Fruit fly (Drosophila melanogaster) whole organism, embryonic: ENCODE data around the gene CkIIbeta.

Experiments used
- Asciz ChIP-seq: fragments of 200-800 bp; sonication (Bioruptor generic); optimal IDR thresholded peaks from 2 replicates; lab custom pipeline; 2017; ENCODE audit warnings: missing biosample characterization, mild to moderate bottlenecking, missing genetic modification characterization, missing genetic modification reagents
- BEAF-32 ChIP-seq: fragments of 200-800 bp; sonication (Bioruptor generic); optimal IDR thresholded peaks from 3 replicates; lab custom pipeline; 2017; ENCODE audit warnings: missing biosample characterization, missing genetic modification characterization, mild to moderate bottlenecking, moderate library complexity, missing genetic modification reagents
- CG10959 ChIP-seq: fragments of 200-800 bp; sonication (Bioruptor generic); IDR thresholded peaks from 2 replicates; pipeline ENCODE4 v1.3.6; 2022; ENCODE audit warnings: missing biosample characterization, missing genetic modification characterization
- CG11560 ChIP-seq: fragments of 200-800 bp; sonication (Bioruptor generic); IDR thresholded peaks from 3 replicates; pipeline ENCODE4 v1.3.6; 2022; ENCODE audit warnings: missing biosample characterization, missing genetic modification characterization
- CG11695 ChIP-seq: fragments of 200-800 bp; sonication (Bioruptor generic); IDR thresholded peaks from 3 replicates; pipeline ENCODE4 v1.3.6; 2022; ENCODE audit warnings: missing biosample characterization, missing genetic modification characterization
- CG11723 ChIP-seq: fragments of 200-800 bp; sonication (Bioruptor generic); optimal IDR thresholded peaks from 2 replicates; lab custom pipeline; 2017; ENCODE audit warnings: missing biosample characterization, mild to moderate bottlenecking, missing genetic modification characterization
- CG12769 ChIP-seq: fragments of 200-800 bp; sonication (Bioruptor generic); optimal IDR thresholded peaks from 2 replicates; lab custom pipeline; 2019; ENCODE audit warnings: missing biosample characterization, mild to moderate bottlenecking, missing genetic modification characterization, moderate library complexity
- CG14667 ChIP-seq: fragments of 200-800 bp; sonication (Bioruptor generic); IDR thresholded peaks from 2 replicates; pipeline ENCODE4 v1.3.6; 2022; ENCODE audit warnings: missing biosample characterization, missing genetic modification characterization
- CG2129 ChIP-seq: fragments of 200-800 bp; sonication (Bioruptor generic); IDR thresholded peaks from 2 replicates; pipeline ENCODE4 v1.3.6; 2022; ENCODE audit warnings: missing biosample characterization, missing genetic modification characterization; ENCODE audit not compliant: partially characterized antibody
- CG4404 ChIP-seq: fragments of 200-800 bp; sonication (Bioruptor generic); IDR thresholded peaks from 2 replicates; pipeline ENCODE4 v1.3.6; 2022; ENCODE audit warnings: missing biosample characterization, missing genetic modification characterization
- CG4707 ChIP-seq: fragments of 200-800 bp; sonication (Bioruptor generic); optimal IDR thresholded peaks from 2 replicates; lab custom pipeline; 2018; ENCODE audit warnings: missing biosample characterization, mild to moderate bottlenecking, missing genetic modification characterization, moderate library complexity
- CG4820 ChIP-seq: fragments of 200-800 bp; sonication (Bioruptor generic); optimal IDR thresholded peaks from 3 replicates; lab custom pipeline; 2016; ENCODE audit warnings: missing biosample characterization, missing genetic modification characterization
- CG7987 ChIP-seq: fragments of 200-800 bp; sonication (Bioruptor generic); optimal IDR thresholded peaks from 2 replicates; lab custom pipeline; 2018; ENCODE audit warnings: missing biosample characterization, mild to moderate bottlenecking, missing genetic modification characterization, moderate library complexity
- CG8944 ChIP-seq: fragments of 200-800 bp; sonication (Bioruptor generic); optimal IDR thresholded peaks from 3 replicates; lab custom pipeline; 2016; ENCODE audit warnings: missing biosample characterization, missing genetic modification characterization
- CG9932 ChIP-seq: fragments of 200-800 bp; sonication (Bioruptor generic); IDR thresholded peaks from 2 replicates; pipeline ENCODE4 v1.3.6; 2022; ENCODE audit warnings: missing biosample characterization, missing genetic modification characterization
- D ChIP-seq, 2 experiments: fragments of 200-800 bp in 1 of 2; fragments of >200 bp in 1 of 2; sonication (Bioruptor generic) in 1 of 2; optimal IDR thresholded peaks; 2 replicates in 1 of 2; 3 replicates in 1 of 2; lab custom pipeline; 2017; ENCODE audit warnings: mild to moderate bottlenecking in 1 of 2, missing biosample characterization in 1 of 2, missing genetic modification characterization in 1 of 2, missing genetic modification reagents in 1 of 2
- D19B ChIP-seq: fragments of 200-800 bp; sonication (Bioruptor generic); optimal IDR thresholded peaks from 2 replicates; lab custom pipeline; 2017; ENCODE audit warnings: missing biosample characterization, mild to moderate bottlenecking, missing genetic modification characterization
- Dref ChIP-seq: fragments of 200-800 bp; sonication (Bioruptor generic); IDR thresholded peaks from 2 replicates; pipeline ENCODE4 v1.3.6; 2022; ENCODE audit warnings: missing biosample characterization, missing genetic modification characterization
- Fer3 ChIP-seq: fragments of 200-800 bp; sonication (Bioruptor generic); optimal IDR thresholded peaks from 2 replicates; lab custom pipeline; 2018; ENCODE audit warnings: missing biosample characterization, mild to moderate bottlenecking, missing genetic modification characterization, moderate library complexity
- H2.0 ChIP-seq: fragments of 200-800 bp; sonication (Bioruptor generic); IDR thresholded peaks from 2 replicates; pipeline ENCODE4 v1.3.6; 2022; ENCODE audit warnings: missing biosample characterization, missing genetic modification characterization
- HLH4C ChIP-seq: fragments of 200-800 bp; sonication (Bioruptor generic); IDR thresholded peaks from 3 replicates; pipeline ENCODE4 v1.3.6; 2022; ENCODE audit warnings: missing biosample characterization, missing genetic modification characterization; ENCODE audit not compliant: partially characterized antibody
- HLHmδ ChIP-seq: fragments of 200-800 bp; sonication (Bioruptor generic); optimal IDR thresholded peaks from 2 replicates; lab custom pipeline; 2018; ENCODE audit warnings: missing biosample characterization, mild to moderate bottlenecking, missing genetic modification characterization, moderate library complexity
- Hr51 ChIP-seq, 2 experiments: fragments of 200-800 bp; sonication (Bioruptor generic); optimal IDR thresholded peaks; 2 replicates in 1 of 2; 3 replicates in 1 of 2; lab custom pipeline; 2016 to 2018; ENCODE audit warnings: missing biosample characterization in 2 of 2, missing genetic modification characterization in 2 of 2, mild to moderate bottlenecking in 1 of 2, moderate library complexity in 1 of 2
- MTF-1 ChIP-seq: fragments of 200-800 bp; sonication (Bioruptor generic); optimal IDR thresholded peaks from 2 replicates; lab custom pipeline; 2018; ENCODE audit warnings: missing biosample characterization, mild to moderate bottlenecking, missing genetic modification characterization, borderline replicate concordance
- Pdp1 ChIP-seq, 2 experiments: fragments of 200-800 bp; sonication (Bioruptor generic); optimal IDR thresholded peaks; 3 replicates each; lab custom pipeline; 2016; ENCODE audit warnings: missing biosample characterization in 2 of 2, missing genetic modification characterization in 2 of 2, mild to moderate bottlenecking in 1 of 2, moderate library complexity in 1 of 2
- Rfx ChIP-seq: fragments of 200-800 bp; sonication (Bioruptor generic); IDR thresholded peaks from 2 replicates; pipeline ENCODE4 v1.3.6; 2022; ENCODE audit warnings: missing biosample characterization, missing genetic modification characterization
- Trl ChIP-seq, 3 experiments: fragments of >200 bp in 2 of 3; fragments of 200-800 bp in 1 of 3; sonication (Bioruptor generic) in 1 of 3; optimal IDR thresholded peaks; 2 replicates in 1 of 3; 3 replicates in 2 of 3; lab custom pipeline; 2016 to 2017; ENCODE audit warnings: missing biosample characterization in 1 of 3, missing genetic modification characterization in 1 of 3
- bigmax ChIP-seq: fragments of 200-800 bp; sonication (Bioruptor generic); optimal IDR thresholded peaks from 2 replicates; lab custom pipeline; 2018; ENCODE audit warnings: missing biosample characterization, mild to moderate bottlenecking, missing genetic modification characterization
- dan ChIP-seq: fragments of 200-800 bp; sonication (Bioruptor generic); IDR thresholded peaks from 2 replicates; pipeline ENCODE4 v1.3.6; 2022; ENCODE audit warnings: missing biosample characterization, missing genetic modification characterization
- emc ChIP-seq: fragments of 200-800 bp; sonication (Bioruptor generic); optimal IDR thresholded peaks from 2 replicates; lab custom pipeline; 2016; ENCODE audit warnings: missing biosample characterization, missing genetic modification characterization
- fd3F ChIP-seq: fragments of 200-800 bp; sonication (Bioruptor generic); optimal IDR thresholded peaks from 2 replicates; lab custom pipeline; 2018; ENCODE audit warnings: missing biosample characterization, mild to moderate bottlenecking, missing genetic modification characterization, moderate library complexity
- gsb-n ChIP-seq: fragments of 200-800 bp; sonication (Bioruptor generic); optimal IDR thresholded peaks from 3 replicates; lab custom pipeline; 2018; ENCODE audit warnings: missing biosample characterization, mild to moderate bottlenecking, missing genetic modification characterization
- jing ChIP-seq: fragments of 200-800 bp; sonication (Bioruptor generic); optimal IDR thresholded peaks from 2 replicates; lab custom pipeline; 2018; ENCODE audit warnings: missing biosample characterization, mild to moderate bottlenecking, missing genetic modification characterization
- kay ChIP-seq: fragments of 200-800 bp; sonication (Bioruptor generic); optimal IDR thresholded peaks from 2 replicates; lab custom pipeline; 2016; ENCODE audit warnings: missing biosample characterization, missing genetic modification characterization
- nom ChIP-seq: fragments of 200-800 bp; sonication (Bioruptor generic); optimal IDR thresholded peaks from 2 replicates; lab custom pipeline; 2017; ENCODE audit warnings: missing biosample characterization, missing genetic modification characterization, mild to moderate bottlenecking, moderate library complexity, missing genetic modification reagents
- org-1 ChIP-seq: fragments of 200-800 bp; sonication (Bioruptor generic); optimal IDR thresholded peaks from 2 replicates; lab custom pipeline; 2017; ENCODE audit warnings: missing biosample characterization, missing genetic modification characterization
- pzg ChIP-seq: fragments of 200-800 bp; sonication (Bioruptor generic); optimal IDR thresholded peaks from 3 replicates; lab custom pipeline; 2018; ENCODE audit warnings: missing biosample characterization, mild to moderate bottlenecking, missing genetic modification characterization, moderate library complexity
- rib ChIP-seq: fragments of 200-800 bp; sonication (Bioruptor generic); IDR thresholded peaks from 2 replicates; pipeline ENCODE4 v1.3.6; 2022; ENCODE audit warnings: missing biosample characterization, missing genetic modification characterization
- run ChIP-seq: fragments of 200-800 bp; sonication (Bioruptor generic); optimal IDR thresholded peaks from 3 replicates; lab custom pipeline; 2018; ENCODE audit warnings: missing biosample characterization, mild to moderate bottlenecking, missing genetic modification characterization
- schlank ChIP-seq: fragments of 200-800 bp; sonication (Bioruptor generic); optimal IDR thresholded peaks from 2 replicates; lab custom pipeline; 2018; ENCODE audit warnings: missing biosample characterization, mild to moderate bottlenecking, missing genetic modification characterization
- shn ChIP-seq: fragments of 200-800 bp; sonication (Bioruptor generic); optimal IDR thresholded peaks from 3 replicates; lab custom pipeline; 2016; ENCODE audit warnings: missing biosample characterization, missing genetic modification characterization
- sim ChIP-seq: fragments of 200-800 bp; sonication (Bioruptor generic); IDR thresholded peaks from 2 replicates; pipeline ENCODE4 v1.3.6; 2022; ENCODE audit warnings: missing biosample characterization, missing genetic modification characterization
- sug ChIP-seq: fragments of 200-800 bp; optimal IDR thresholded peaks from 2 replicates; lab custom pipeline; 2019; ENCODE audit warnings: missing biosample characterization, mild to moderate bottlenecking, missing genetic modification characterization, moderate library complexity
- twi ChIP-seq: fragments of 200-800 bp; optimal IDR thresholded peaks from 2 replicates; lab custom pipeline; 2019; ENCODE audit warnings: missing biosample characterization, mild to moderate bottlenecking, missing genetic modification characterization, moderate library complexity
- vnd ChIP-seq: fragments of 200-800 bp; sonication (Bioruptor generic); IDR thresholded peaks from 3 replicates; pipeline ENCODE4 v1.3.6; 2022; ENCODE audit warnings: missing biosample characterization, missing genetic modification characterization; ENCODE audit not compliant: partially characterized antibody
- z ChIP-seq: fragments of 200-800 bp; sonication (Bioruptor generic); IDR thresholded peaks from 3 replicates; pipeline ENCODE4 v1.3.6; 2022; ENCODE audit warnings: missing biosample characterization, missing genetic modification characterization
- zen2 ChIP-seq: fragments of 200-800 bp; sonication (Bioruptor generic); IDR thresholded peaks from 3 replicates; pipeline ENCODE4 v1.3.6; 2022; ENCODE audit warnings: missing biosample characterization, missing genetic modification characterization; ENCODE audit not compliant: partially characterized antibody

Gene CkIIbeta

dm6 chrX:11788187-11788870 lies 4.0 kb upstream of the CkIIbeta start (continued):
- TF ChIP-seq Asciz (GFP tag; lab: Kevin White, UChicago) (peak; percentile 58), CG12769 (peak; percentile 60), bigmax (no peak), vnd (GFP tag; lab: Robert Waterston, UW) (no peak), MTF-1 (GFP tag; lab: Kevin White, UChicago) (peak; percentile 29), pzg (GFP tag; lab: Kevin White, UChicago) (no peak), zen2 (GFP tag; lab: Robert Waterston, UW) (no peak), z (no peak), schlank (tag; lab: Kevin White, UChicago) (peak; percentile 12), HLH4C (GFP tag; lab: Robert Waterston, UW) (no peak), Fer3 (tag; lab: Kevin White, UChicago) (peak; percentile 70), CG14667 (GFP tag; lab: Robert Waterston, UW) (peak; percentile 64), sug (tag; lab: Kevin White, UChicago) (no peak), run (peak; percentile 13), sim (GFP tag; lab: Robert Waterston, UW) (0 out of 2 replicates have a peak, but pooled peaks have one; percentile 31), CG4707 (GFP tag; lab: Kevin White, UChicago) (peak; percentile 10), org-1 (GFP tag; lab: Kevin White, UChicago) (peak; percentile 64), Dref (no peak), CG4404 (peak; percentile 48; the same call in 1 of the 2 replicates), D (optimal IDR thresholded peaks at IDR 0.05; lab: Kevin White, UChicago) (no peak), D (GFP tag; optimal IDR thresholded peaks at IDR 0.05; lab: Kevin White, UChicago) (peak; percentile 47), CG11723 (peak; percentile 48), HLHmδ (GFP tag; lab: Kevin White, UChicago) (no peak), rib (GFP tag; lab: Robert Waterston, UW) (no peak), CG11695 (GFP tag; lab: Robert Waterston, UW) (peak; percentile 79), Pdp1 (GFP tag; optimal IDR thresholded peaks at IDR 0.05; lab: Kevin White, UChicago) (peak; percentile 59 to 62), Trl (optimal IDR thresholded peaks at IDR 0.05; lab: Kevin White, UChicago) (no peak), Trl (GFP tag; optimal IDR thresholded peaks at IDR 0.05; lab: Kevin White, UChicago) (peak; percentile 48), kay (GFP tag; lab: Kevin White, UChicago) (peak; percentile 42), Rfx (GFP tag; lab: Robert Waterston, UW) (peak; percentile 71), shn (peak; percentile 31), jing (peak; percentile 58), Hr51 (GFP tag; optimal IDR thresholded peaks at IDR 0.05; lab: Kevin White, UChicago) (peak; percentile 33 to 85), twi (peak; percentile 22), CG9932 (GFP tag; lab: Robert Waterston, UW) (no peak), CG8944 (GFP tag; lab: Kevin White, UChicago) (peak; percentile 28), CG7987 (peak; percentile 13), D19B (no peak), emc (GFP tag; lab: Kevin White, UChicago) (no peak), H2.0 (peak; percentile 77), CG2129 (GFP tag; lab: Robert Waterston, UW) (no peak), fd3F (GFP tag; lab: Kevin White, UChicago) (peak; percentile 56), CG11560 (tag; lab: Robert Waterston, UW) (peak; percentile 22; the same call in 1 of the 3 replicates), CG4820 (GFP tag; lab: Kevin White, UChicago) (peak; percentile 67), BEAF-32 (GFP tag; lab: Kevin White, UChicago) (no peak), gsb-n (tag; lab: Kevin White, UChicago) (peak; percentile 49), CG10959 (GFP tag; lab: Robert Waterston, UW) (no peak), nom (peak; percentile 59), dan (0 out of 2 replicates have a peak, but pooled peaks have one; percentile 25)
